Worm (Caenorhabditis elegans): ENCODE results near the gene F54D12.10.

F54D12.10 gene

DNA sequence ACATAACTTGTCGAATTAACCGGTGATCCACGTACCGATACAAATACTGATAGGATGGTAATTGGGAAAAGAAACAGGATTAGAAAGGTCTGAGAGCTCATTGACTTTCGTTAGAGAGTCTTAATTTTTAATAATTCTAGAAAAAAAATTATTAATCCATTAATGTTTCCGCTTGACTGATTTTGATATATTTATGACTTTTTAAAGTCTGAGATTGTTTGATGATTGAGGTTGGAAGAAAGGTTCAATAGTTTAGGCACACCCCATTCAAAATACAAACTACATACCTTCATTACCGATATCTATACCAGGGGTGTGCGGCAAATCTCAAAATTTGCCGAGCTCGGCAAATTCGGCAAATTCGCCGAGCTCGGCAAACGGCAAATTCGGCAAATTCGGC is at the start of gene F54D12.10:
TSS of gene F54D12.10 (minus strand) at position 101 of the 400 bp plus-strand sequence.
- TF ChIP-seq dao-5 (tag; optimal IDR thresholded peaks at IDR 0.05) (no peak), him-1 (tag; optimal IDR thresholded peaks at IDR 0.05) (no peak)

DNA sequence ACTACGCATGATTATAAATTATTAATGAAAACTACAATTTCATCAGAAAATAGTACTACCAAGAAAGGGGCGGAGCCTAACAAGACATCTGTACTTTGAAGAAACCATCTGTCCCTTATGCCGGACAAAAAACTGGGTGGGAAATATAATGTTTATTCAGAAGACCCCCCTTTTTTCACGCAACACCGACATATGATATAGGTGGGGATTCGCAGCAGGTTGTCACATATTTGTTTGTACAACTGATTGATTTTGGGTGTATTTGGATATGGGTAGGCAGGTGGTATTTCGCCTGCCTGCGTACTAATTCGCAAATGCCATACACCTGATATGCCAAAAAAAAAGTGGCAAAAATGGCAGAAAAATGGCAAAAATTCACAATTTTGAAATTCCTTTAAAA is 45.5 kb upstream of the F54D12.10 start, which contains the start of gene Y51H7C.10:
TSS of gene Y51H7C.10 (minus strand) at position 101 of the 400 bp plus-strand sequence.
- no peak for TF ChIP-seq W03F9.2 (tag; optimal IDR thresholded peaks at IDR 0.05)
- no peak for TF ChIP-seq him-1 (tag; optimal IDR thresholded peaks at IDR 0.05)
- TF ChIP-seq dao-5 (tag; optimal IDR thresholded peaks at IDR 0.05), result no peak

DNA sequence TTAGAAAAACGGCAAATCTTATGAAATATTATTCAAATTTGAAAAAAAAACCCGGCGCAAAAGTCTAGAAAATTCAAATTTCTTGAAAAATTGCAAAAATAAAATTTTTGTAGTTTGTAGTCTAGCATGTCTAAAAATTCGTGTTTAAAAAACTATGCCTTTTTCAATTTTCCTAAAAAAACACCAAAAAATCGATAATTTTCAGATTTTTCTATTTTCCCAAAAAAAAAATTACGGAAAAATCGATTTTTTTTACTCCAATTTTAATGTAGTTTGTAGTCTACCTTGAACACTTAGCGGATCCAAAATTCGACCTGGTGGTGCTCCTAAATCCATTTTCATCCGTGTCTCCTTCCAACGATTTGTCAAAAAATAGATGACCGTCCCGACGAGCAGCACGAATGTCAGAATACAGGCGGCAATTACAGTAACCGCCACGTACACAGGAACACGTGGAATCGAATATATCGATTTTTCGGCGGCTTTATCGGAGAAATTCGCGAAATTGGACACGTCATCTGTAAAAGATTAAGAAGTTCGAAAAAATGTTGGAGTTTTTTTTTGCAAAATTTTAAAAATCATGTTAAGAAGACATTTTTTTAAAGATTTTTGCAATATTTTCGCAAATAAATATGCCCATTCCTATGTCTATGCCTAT is 42.8 kb upstream of the F54D12.10 start:
- TF ChIP-seq him-1 (tag; optimal IDR thresholded peaks at IDR 0.05) (no peak), W03F9.2 (tag; optimal IDR thresholded peaks at IDR 0.05) (no peak), dao-5 (tag; optimal IDR thresholded peaks at IDR 0.05) (no peak)

DNA sequence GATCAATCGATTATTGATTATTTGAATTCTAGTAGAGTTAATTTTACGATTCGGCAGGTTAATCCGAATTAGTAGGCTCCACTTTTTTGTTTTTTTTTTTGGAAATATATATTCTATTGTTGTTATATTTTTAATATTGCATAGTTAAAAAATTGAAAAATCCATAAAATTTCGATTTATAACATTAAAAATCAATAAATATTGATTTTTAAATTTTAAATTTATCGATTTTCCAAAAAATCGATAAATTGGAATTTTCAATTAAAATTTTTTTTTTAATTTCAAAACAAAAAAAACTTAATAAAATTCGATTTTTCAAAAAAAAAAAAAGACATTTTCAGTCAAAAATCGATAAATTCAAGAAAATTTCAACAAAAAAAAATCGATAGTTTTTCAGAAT is 41.8 kb upstream of the F54D12.10 start:
- TF ChIP-seq him-1 (tag; optimal IDR thresholded peaks at IDR 0.05), result no peak
- TF ChIP-seq W03F9.2 (tag; optimal IDR thresholded peaks at IDR 0.05), result no peak
- TF ChIP-seq dao-5 (tag; optimal IDR thresholded peaks at IDR 0.05), result no peak

DNA sequence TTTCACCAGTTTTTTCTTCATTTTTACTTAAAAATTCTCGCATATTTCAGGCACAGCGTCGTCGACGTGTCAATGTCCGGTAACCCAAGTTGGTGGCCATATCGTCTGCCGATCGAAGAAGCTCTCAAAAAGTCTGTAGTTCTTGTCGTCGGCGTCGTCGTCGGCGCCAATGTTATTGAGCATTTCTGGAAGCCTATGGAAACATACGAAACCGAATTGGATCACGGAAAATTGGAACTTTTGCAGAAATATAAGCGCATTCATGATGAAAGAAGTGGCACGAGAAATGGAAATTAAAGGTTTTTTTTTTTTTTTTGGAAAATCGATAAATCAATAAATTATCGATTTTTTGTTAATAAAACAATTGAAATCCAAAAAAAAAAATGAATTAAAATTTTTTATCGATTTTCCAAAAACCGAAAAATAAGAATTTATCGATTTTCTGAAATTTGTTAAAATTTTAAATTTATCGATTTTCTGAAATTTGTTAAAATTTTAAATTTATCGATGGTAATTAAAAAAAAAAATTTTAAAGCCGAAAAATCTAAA is 34.3 kb upstream of the F54D12.10 start, which contains the start of gene alkb-1:
TSS of gene alkb-1 (plus strand) at position 51 of the 549 bp plus-strand sequence.
- TF ChIP-seq W03F9.2 (tag; optimal IDR thresholded peaks at IDR 0.05), result no peak
- TF ChIP-seq dao-5 (tag; optimal IDR thresholded peaks at IDR 0.05), result no peak
- TF ChIP-seq him-1 (tag; optimal IDR thresholded peaks at IDR 0.05), result no peak

DNA sequence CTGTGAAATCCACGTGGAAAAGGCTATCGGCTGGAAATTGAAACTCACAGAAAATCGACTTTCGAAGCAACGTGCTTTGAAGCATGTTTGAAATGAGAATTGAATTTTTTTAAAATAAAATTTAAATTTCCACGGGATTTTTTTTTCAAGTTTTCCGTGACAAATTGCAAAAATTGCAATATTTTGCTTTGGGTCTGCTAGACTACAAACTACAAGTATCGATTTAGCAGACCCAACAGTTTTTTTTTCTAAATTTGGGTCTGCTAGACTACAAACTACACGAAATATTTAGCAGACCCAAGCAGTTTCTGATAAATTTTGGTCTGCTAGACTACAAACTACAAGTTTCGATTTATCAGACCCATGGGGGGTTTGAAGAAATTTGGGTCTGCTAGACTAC is 33.2 kb upstream of the F54D12.10 start, which contains the start of gene Y51H7C.9:
TSS of gene Y51H7C.9 (minus strand) at position 101 of the 400 bp plus-strand sequence.
- TF ChIP-seq W03F9.2 (tag; optimal IDR thresholded peaks at IDR 0.05) (no peak), him-1 (tag; optimal IDR thresholded peaks at IDR 0.05) (no peak), dao-5 (tag; optimal IDR thresholded peaks at IDR 0.05) (no peak)

DNA sequence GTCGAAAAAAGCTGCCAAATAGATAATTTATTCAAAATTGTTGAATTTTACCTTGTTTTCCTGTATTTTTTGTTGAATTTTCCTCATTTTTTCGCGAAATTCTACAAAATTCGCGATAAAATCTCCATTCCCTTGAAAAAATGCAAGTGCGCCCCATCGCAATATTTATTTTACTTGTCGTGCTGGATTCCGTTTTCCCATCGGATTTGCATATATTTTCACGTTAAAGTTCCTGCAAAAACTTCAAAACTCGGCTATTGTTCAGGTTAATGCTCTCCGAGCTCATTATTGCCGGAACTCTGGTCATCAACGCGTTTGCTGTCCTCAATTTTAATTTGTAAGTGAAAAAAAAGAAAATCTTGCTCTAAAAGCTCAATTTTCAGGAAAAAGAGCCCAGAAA is 24.9 kb upstream of the F54D12.10 start, which contains the start of the genes Y51H7C.41 and cogc-4:
TSS of gene Y51H7C.41 (plus strand) at position 266 of the 400 bp plus-strand sequence.
TSS of gene cogc-4 (plus strand) at position 386 of the 400 bp plus-strand sequence.
- no peak for TF ChIP-seq him-1 (tag; optimal IDR thresholded peaks at IDR 0.05)
- no peak for TF ChIP-seq W03F9.2 (tag; optimal IDR thresholded peaks at IDR 0.05)
- TF ChIP-seq dao-5 (tag; optimal IDR thresholded peaks at IDR 0.05), result no peak

DNA sequence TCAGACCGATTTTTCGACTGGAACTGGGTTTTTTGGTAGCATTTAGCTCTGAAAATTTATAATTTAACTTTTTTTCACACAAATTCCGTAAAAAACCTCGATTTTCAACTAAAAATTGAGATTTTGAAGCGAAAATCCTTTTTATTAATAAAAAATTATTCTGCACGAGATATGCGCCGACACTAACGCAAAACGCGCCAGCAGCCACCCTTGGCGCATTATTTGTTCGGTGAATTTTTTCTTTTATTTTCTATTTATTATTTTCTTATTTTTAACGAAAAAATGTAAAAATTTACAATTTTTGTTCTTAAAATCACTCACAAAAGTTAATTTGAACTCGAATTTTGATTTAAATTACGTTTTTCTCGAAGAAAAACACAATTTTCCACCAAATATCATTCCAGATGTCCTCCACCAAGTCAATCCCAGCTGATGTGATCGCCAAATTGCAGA is 24.0 kb upstream of the F54D12.10 start, which contains the start of gene Y51H7C.7:
TSS of gene Y51H7C.7 (plus strand) at position 403 of the 453 bp plus-strand sequence.
- no peak for TF ChIP-seq dao-5 (tag; optimal IDR thresholded peaks at IDR 0.05)
- no peak for TF ChIP-seq W03F9.2 (tag; optimal IDR thresholded peaks at IDR 0.05)
- TF ChIP-seq him-1 (tag; optimal IDR thresholded peaks at IDR 0.05), result no peak

DNA sequence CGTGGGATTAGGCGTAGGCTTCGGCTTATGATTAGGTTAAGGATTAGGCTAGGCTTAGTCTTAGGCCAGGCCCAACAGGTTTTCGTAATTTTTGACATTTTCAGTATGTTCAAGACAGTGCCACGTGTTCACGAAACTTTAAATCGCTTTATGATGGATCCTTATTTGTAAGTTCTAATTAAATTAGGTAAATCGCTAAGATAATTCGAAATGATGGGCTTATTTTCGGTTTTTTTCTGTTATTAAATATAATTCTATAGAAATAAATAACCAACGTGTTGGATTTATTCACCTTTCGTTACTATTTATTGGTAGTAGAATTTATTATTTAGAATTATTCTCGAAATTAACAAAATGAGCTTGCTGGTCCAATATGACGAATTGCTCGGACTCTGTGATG is 23.3 kb upstream of the F54D12.10 start, which contains the start of gene Y51H7C.8:
TSS of gene Y51H7C.8 (plus strand) at position 301 of the 400 bp plus-strand sequence.
- TF ChIP-seq him-1 (tag; optimal IDR thresholded peaks at IDR 0.05) (no peak), dao-5 (tag; optimal IDR thresholded peaks at IDR 0.05) (no peak), W03F9.2 (tag; optimal IDR thresholded peaks at IDR 0.05) (no peak)

DNA sequence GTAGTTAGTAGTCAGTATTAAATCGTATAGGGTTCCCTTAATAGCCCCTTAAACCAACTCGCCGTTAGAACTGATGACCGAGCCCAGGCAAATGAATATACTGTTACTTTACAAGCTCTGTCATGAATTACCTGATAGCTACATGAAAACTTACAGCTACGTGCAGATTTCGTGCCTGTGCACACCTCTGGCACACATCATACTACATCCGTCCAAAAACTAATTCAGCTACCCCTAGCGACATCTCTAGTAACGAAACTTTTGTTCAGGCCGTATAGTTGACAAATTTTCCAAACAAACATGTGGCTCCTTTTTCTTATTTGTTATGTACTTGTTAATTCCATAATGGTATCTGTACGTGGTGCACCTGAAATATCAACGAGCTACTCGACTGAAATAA is 21.9 kb upstream of the F54D12.10 start, which contains the start of gene F54D12.1:
TSS of gene F54D12.1 (plus strand) at position 301 of the 400 bp plus-strand sequence.
- no peak for TF ChIP-seq dao-5 (tag; optimal IDR thresholded peaks at IDR 0.05)
- TF ChIP-seq him-1 (tag; optimal IDR thresholded peaks at IDR 0.05), result no peak
- TF ChIP-seq W03F9.2 (tag; optimal IDR thresholded peaks at IDR 0.05), result no peak

DNA sequence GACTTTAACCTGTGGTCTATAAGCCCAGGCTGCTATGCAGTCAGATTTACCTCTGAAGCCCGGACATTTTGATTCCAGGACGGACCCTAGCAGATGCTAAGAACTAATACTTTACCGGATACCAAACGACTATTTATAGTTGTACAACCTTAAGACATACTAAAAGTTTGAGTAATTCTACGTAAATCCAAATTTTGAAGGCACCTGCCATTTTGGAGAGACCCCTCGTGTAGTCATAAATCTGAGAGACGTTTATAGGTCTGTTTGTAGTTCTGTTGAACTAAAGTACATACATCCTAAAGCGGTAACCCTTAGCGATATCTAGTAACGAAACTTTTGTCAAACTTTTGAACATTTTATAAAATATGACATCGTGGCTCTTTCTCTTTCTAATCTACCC is 20.2 kb upstream of the F54D12.10 start, which contains the start of gene F54D12.2:
TSS of gene F54D12.2 (plus strand) at position 301 of the 400 bp plus-strand sequence.
- no peak for TF ChIP-seq dao-5 (tag; optimal IDR thresholded peaks at IDR 0.05)
- TF ChIP-seq W03F9.2 (tag; optimal IDR thresholded peaks at IDR 0.05), result no peak
- no peak for TF ChIP-seq him-1 (tag; optimal IDR thresholded peaks at IDR 0.05)

DNA sequence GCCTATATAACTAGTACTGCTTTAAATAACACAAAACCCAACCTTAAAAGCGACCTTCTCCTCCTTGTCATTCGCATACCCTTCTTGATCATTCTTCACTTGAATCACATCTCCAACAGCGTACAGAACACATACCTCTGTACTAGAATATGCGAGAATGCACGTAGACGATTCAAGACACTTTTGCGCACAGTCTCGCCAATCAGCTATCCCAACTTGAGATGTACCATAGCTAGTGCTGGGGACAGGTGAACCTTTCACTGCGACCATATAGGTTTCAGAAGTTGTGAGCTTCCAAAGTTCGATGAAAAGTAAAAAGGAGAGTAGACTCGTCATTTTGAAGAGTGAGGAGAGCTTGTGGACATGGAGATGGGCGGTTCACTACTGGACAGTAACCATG is 19.5 kb upstream of the F54D12.10 start, which contains the start of gene F54D12.8:
TSS of gene F54D12.8 (minus strand) at position 336 of the 400 bp plus-strand sequence.
- TF ChIP-seq him-1 (tag; optimal IDR thresholded peaks at IDR 0.05) (no peak), W03F9.2 (tag; optimal IDR thresholded peaks at IDR 0.05) (no peak), dao-5 (tag; optimal IDR thresholded peaks at IDR 0.05) (no peak)

DNA sequence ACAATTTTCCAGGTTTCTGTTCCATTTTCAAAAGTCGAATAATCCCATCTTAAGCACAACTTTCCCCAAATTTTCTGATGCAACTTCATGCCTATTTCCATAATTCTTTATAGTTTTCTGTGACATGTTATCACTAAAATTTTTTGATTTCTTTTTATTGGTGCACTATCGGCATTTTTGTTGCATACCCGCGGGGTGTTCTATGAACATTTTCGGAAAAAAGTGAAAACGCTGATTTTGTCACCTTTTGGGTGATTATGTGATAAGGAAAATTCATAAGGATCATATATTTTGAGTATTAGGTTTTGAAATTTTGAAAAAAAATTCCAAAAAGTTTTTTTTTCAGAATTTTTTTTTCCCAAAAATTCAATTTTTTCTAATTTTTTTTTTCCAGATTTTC is 8.3 kb upstream of the F54D12.10 start, which contains the start of gene aat-7:
TSS of gene aat-7 (plus strand) at position 393 of the 400 bp plus-strand sequence.
- TF ChIP-seq him-1 (tag; optimal IDR thresholded peaks at IDR 0.05), result no peak
- TF ChIP-seq dao-5 (tag; optimal IDR thresholded peaks at IDR 0.05), result no peak
- TF ChIP-seq W03F9.2 (tag; optimal IDR thresholded peaks at IDR 0.05), result no peak

DNA sequence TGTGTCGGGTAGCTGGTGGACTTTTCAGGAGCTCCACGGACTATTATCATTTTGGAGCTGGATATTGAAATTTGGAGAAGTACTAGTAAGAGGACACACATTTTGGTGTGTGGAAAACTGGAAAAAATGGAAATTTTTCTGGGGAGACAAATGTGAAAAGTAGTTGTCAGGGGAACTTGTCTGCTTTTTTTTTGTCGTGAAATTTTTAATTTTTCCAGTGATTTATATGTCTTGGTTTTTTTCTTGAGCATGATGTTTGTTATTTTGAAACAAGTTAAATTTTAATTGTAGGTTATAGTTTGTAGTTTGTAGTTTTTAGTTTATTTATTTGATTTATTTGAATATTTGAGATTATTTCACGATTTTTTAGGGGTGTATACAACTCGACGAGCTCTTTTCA is 7.1 kb upstream of the F54D12.10 start, which contains the start of gene F54D12.7:
TSS of gene F54D12.7 (minus strand) at position 101 of the 400 bp plus-strand sequence.
- no peak for TF ChIP-seq W03F9.2 (tag; optimal IDR thresholded peaks at IDR 0.05)
- TF ChIP-seq him-1 (tag; optimal IDR thresholded peaks at IDR 0.05), result no peak
- no peak for TF ChIP-seq dao-5 (tag; optimal IDR thresholded peaks at IDR 0.05)
